Worm (Caenorhabditis elegans) whole organism, young adult: Measurements from ENCODE around the gene clec-177.
"Not testable (repeated sequence)": the region's sequence is repeated elsewhere in the genome, so short reads cannot be mapped to it uniquely, and the experiment has no call there.

Source experiments
- B0261.1 ChIP-seq: sonication (generic microtip); optimal IDR thresholded peaks from 2 replicates; lab custom pipeline; 2016; ENCODE audit warnings: mild to moderate bottlenecking, missing genetic modification characterization, moderate library complexity, missing compliant biosample characterization
- C17E4.6 ChIP-seq: fragments of 200-800 bp; sonication (Bioruptor generic); IDR thresholded peaks from 2 replicates; pipeline ENCODE4 v1.3.6; 2022; ENCODE audit warnings: missing genetic modification reagents, missing genetic modification characterization, missing compliant biosample characterization
- F10E7.11 ChIP-seq: sonication (generic microtip); optimal IDR thresholded peaks from 2 replicates; lab custom pipeline; 2017; ENCODE audit warnings: mild to moderate bottlenecking, missing genetic modification characterization, moderate library complexity, missing compliant biosample characterization
- F49E8.2 ChIP-seq: sonication (generic microtip); optimal IDR thresholded peaks from 3 replicates; lab custom pipeline; 2017; ENCODE audit warnings: missing genetic modification characterization, mild to moderate bottlenecking, missing compliant biosample characterization, antibody characterized with exemption, moderate library complexity; ENCODE audit not compliant: insufficient read depth
- K11D2.4 ChIP-seq: fragments of 200-800 bp; sonication (Bioruptor generic); IDR thresholded peaks from 2 replicates; pipeline ENCODE4 v1.3.6; 2022; ENCODE audit warnings: missing genetic modification reagents, missing genetic modification characterization, missing compliant biosample characterization
- T07F8.4 ChIP-seq: sonication (generic microtip); optimal IDR thresholded peaks from 2 replicates; lab custom pipeline; 2016; ENCODE audit warnings: mild to moderate bottlenecking, missing genetic modification characterization, moderate library complexity, missing compliant biosample characterization
- Y53F4B.3 ChIP-seq: fragments of 200-800 bp; sonication (Bioruptor generic); IDR thresholded peaks from 2 replicates; pipeline ENCODE4 v1.3.6; 2022; ENCODE audit warnings: missing genetic modification reagents, missing genetic modification characterization, missing compliant biosample characterization
- Y53G8AR.9 ChIP-seq: fragments of 200-800 bp; sonication (Bioruptor generic); conservative IDR thresholded peaks from 2 replicates; pipeline ENCODE4 v1.3.6; 2022; ENCODE audit warnings: missing genetic modification reagents, missing genetic modification characterization, missing compliant biosample characterization
- Y56A3A.18 ChIP-seq: fragments of 200-800 bp; sonication (Bioruptor generic); IDR thresholded peaks from 2 replicates; pipeline ENCODE4 v1.3.6; 2022; ENCODE audit warnings: missing genetic modification reagents, missing genetic modification characterization, missing compliant biosample characterization
- bed-1 ChIP-seq: fragments of 200-800 bp; sonication (Bioruptor generic); IDR thresholded peaks from 2 replicates; pipeline ENCODE4 v1.3.6; 2022; ENCODE audit warnings: missing genetic modification reagents, missing genetic modification characterization, missing compliant biosample characterization
- ceh-100 ChIP-seq: fragments of 200-800 bp; sonication (Bioruptor generic); IDR thresholded peaks from 2 replicates; pipeline ENCODE4 v1.3.6; 2022; ENCODE audit warnings: missing genetic modification reagents, missing genetic modification characterization, missing compliant biosample characterization
- ceh-40 ChIP-seq: fragments of 200-800 bp; sonication (Bioruptor generic); IDR thresholded peaks from 2 replicates; pipeline ENCODE4 v1.3.6; 2022; ENCODE audit warnings: missing genetic modification characterization, missing compliant biosample characterization
- ceh-58 ChIP-seq: fragments of 200-800 bp; sonication (Bioruptor generic); IDR thresholded peaks from 2 replicates; pipeline ENCODE4 v1.3.6; 2022; ENCODE audit warnings: missing genetic modification characterization, missing compliant biosample characterization
- dpl-1 ChIP-seq: fragments of 150-350 bp; optimal IDR thresholded peaks from 2 replicates; lab custom pipeline; 2014; ENCODE audit warnings: missing biosample characterization, missing genetic modification reagents, missing genetic modification characterization
- him-1 ChIP-seq: sonication (generic microtip); optimal IDR thresholded peaks from 2 replicates; lab custom pipeline; 2016; ENCODE audit warnings: missing genotype, missing genetic modification reagents, missing genetic modification characterization, missing compliant biosample characterization
- hlh-12 ChIP-seq: sonication (generic microtip); optimal IDR thresholded peaks from 2 replicates; lab custom pipeline; 2016; ENCODE audit warnings: missing genetic modification characterization, missing compliant biosample characterization
- hrde-1 ChIP-seq: sonication (generic microtip); optimal IDR thresholded peaks from 2 replicates; lab custom pipeline; 2016; ENCODE audit warnings: missing genetic modification characterization, mild to moderate bottlenecking, missing compliant biosample characterization, moderate library complexity, missing genotype, missing genetic modification reagents, borderline replicate concordance
- lag-1 ChIP-seq: fragments of 200-800 bp; sonication (Bioruptor generic); IDR thresholded peaks from 2 replicates; pipeline ENCODE4 v1.3.6; 2022; ENCODE audit warnings: missing genetic modification reagents, missing genetic modification characterization, missing compliant biosample characterization
- let-526 ChIP-seq: fragments of 200-800 bp; sonication (Bioruptor generic); IDR thresholded peaks from 2 replicates; pipeline ENCODE4 v1.3.6; 2022; ENCODE audit warnings: missing genetic modification reagents, missing genetic modification characterization, missing compliant biosample characterization
- lin-26 ChIP-seq: fragments of 200-800 bp; sonication (Bioruptor generic); IDR thresholded peaks from 2 replicates; pipeline ENCODE4 v1.3.6; 2022; ENCODE audit warnings: missing genetic modification reagents, missing genetic modification characterization, missing compliant biosample characterization
- lin-40 ChIP-seq: sonication (generic microtip); optimal IDR thresholded peaks from 2 replicates; lab custom pipeline; 2016; ENCODE audit warnings: missing genetic modification characterization, mild to moderate bottlenecking, missing compliant biosample characterization, missing genotype, missing genetic modification reagents
- madf-10 ChIP-seq: sonication (generic microtip); optimal IDR thresholded peaks from 2 replicates; lab custom pipeline; 2016; ENCODE audit warnings: mild to moderate bottlenecking, missing genetic modification characterization, missing compliant biosample characterization
- madf-3 ChIP-seq: fragments of 200-800 bp; sonication (Bioruptor generic); IDR thresholded peaks from 2 replicates; pipeline ENCODE4 v1.3.6; 2022; ENCODE audit warnings: missing genetic modification reagents, missing genetic modification characterization, missing compliant biosample characterization
- madf-8 ChIP-seq: fragments of 200-800 bp; sonication (Bioruptor generic); conservative IDR thresholded peaks from 2 replicates; pipeline ENCODE4 v1.3.6; 2022; ENCODE audit warnings: missing genetic modification reagents, missing genetic modification characterization, missing compliant biosample characterization
- mel-28 ChIP-seq: sonication (generic microtip); optimal IDR thresholded peaks from 2 replicates; lab custom pipeline; 2016; ENCODE audit warnings: borderline replicate concordance, mild to moderate bottlenecking, missing genetic modification characterization, missing compliant biosample characterization
- nfya-2 ChIP-seq: fragments of 200-800 bp; sonication (Bioruptor generic); IDR thresholded peaks from 2 replicates; pipeline ENCODE4 v1.3.6; 2022; ENCODE audit warnings: missing genetic modification reagents, missing genetic modification characterization, missing compliant biosample characterization
- nhr-120 ChIP-seq: fragments of 200-800 bp; sonication (Bioruptor generic); IDR thresholded peaks from 2 replicates; pipeline ENCODE4 v1.3.6; 2022; ENCODE audit warnings: missing genetic modification characterization, missing compliant biosample characterization
- nhr-27 ChIP-seq: fragments of 200-800 bp; sonication (Bioruptor generic); optimal IDR thresholded peaks from 2 replicates; lab custom pipeline; 2018; ENCODE audit warnings: mild to moderate bottlenecking, missing genetic modification characterization, moderate library complexity, missing compliant biosample characterization
- nhr-80 ChIP-seq: sonication (generic microtip); optimal IDR thresholded peaks from 2 replicates; lab custom pipeline; 2016; ENCODE audit warnings: missing genetic modification characterization, missing compliant biosample characterization
- pha-4 ChIP-seq: fragments of 150-350 bp; sonication (generic microtip); optimal IDR thresholded peaks from 2 replicates; lab custom pipeline; 2014; ENCODE audit warnings: missing biosample characterization, missing genetic modification reagents, missing genetic modification characterization
- rcor-1 ChIP-seq: fragments of 200-800 bp; sonication (Bioruptor generic); IDR thresholded peaks from 2 replicates; pipeline ENCODE4 v1.3.6; 2022; ENCODE audit warnings: missing genetic modification reagents, missing genetic modification characterization, missing compliant biosample characterization
- rpc-1 ChIP-seq, 2 experiments: fragments of 150-350 bp in 1 of 2; sonication (generic microtip) in 1 of 2; optimal IDR thresholded peaks; 2 replicates each; lab custom pipeline; 2014 to 2018; ENCODE audit warnings: missing biosample characterization in 1 of 2, missing genetic modification characterization in 1 of 2, missing genetic modification reagents in 1 of 2, missing genotype in 1 of 2
- snpc-1.1 ChIP-seq: sonication (generic microtip); optimal IDR thresholded peaks from 2 replicates; lab custom pipeline; 2017; ENCODE audit warnings: missing genetic modification characterization, mild to moderate bottlenecking, missing compliant biosample characterization, antibody characterized with exemption, moderate library complexity, missing genotype, missing genetic modification reagents; ENCODE audit not compliant: insufficient read depth
- snpc-4 ChIP-seq, 5 experiments: fragments of 150-350 bp in 1 of 5; sonication (generic microtip) in 4 of 5; optimal IDR thresholded peaks; 2 replicates each; lab custom pipeline; 2014 to 2018; ENCODE audit warnings: missing genetic modification characterization in 5 of 5, missing biosample characterization in 3 of 5, antibody characterized with exemption in 2 of 5, mild to moderate bottlenecking in 2 of 5, missing compliant biosample characterization in 2 of 5, missing genotype in 2 of 5, moderate library complexity in 2 of 5, missing genetic modification reagents in 1 of 5
- tbp1 ChIP-seq: fragments of 200-800 bp; sonication (Bioruptor generic); optimal IDR thresholded peaks from 2 replicates; lab custom pipeline; 2018; ENCODE audit warnings: mild to moderate bottlenecking, missing genetic modification characterization, missing compliant biosample characterization
- tbx-9 ChIP-seq: sonication (generic microtip); optimal IDR thresholded peaks from 2 replicates; lab custom pipeline; 2016; ENCODE audit warnings: borderline replicate concordance, missing genetic modification characterization, inconsistent platforms, missing compliant biosample characterization
- zim-3 ChIP-seq: sonication (generic microtip); optimal IDR thresholded peaks from 2 replicates; lab custom pipeline; 2017; ENCODE audit warnings: mild to moderate bottlenecking, missing genetic modification characterization, moderate library complexity, missing compliant biosample characterization
- ztf-26 ChIP-seq: sonication (generic microtip); optimal IDR thresholded peaks from 2 replicates; lab custom pipeline; 2017; ENCODE audit warnings: missing genetic modification characterization, missing compliant biosample characterization

clec-177 gene

DNA sequence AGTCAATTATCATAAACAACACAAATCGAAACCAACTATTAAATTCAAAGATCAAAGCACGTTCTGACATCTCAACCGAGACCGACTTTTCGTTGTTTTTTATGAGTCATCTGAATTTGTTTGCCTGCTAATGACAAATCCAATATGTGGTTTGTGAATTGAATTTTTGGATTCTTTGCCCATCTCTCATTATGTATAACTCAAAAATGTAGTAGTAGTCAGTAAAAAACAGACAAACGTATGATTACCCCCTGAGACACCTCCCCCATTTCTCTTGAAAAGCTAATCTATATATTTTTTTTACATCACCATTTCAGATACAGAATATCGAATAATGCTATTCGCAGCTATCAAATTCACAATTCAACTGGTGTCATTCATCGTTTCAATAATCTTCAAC is 40.6 kb upstream of the clec-177 start, which contains the start of gene str-169:
Gene str-169 (plus strand): TSS at position 301 of the 400 bp plus-strand sequence.
- TF ChIP-seq ztf-26 = no peak
- TF ChIP-seq K11D2.4 (GFP tag; lab: Robert Waterston, UW) = no peak
- no peak for TF ChIP-seq ceh-58 (GFP tag; lab: Robert Waterston, UW)
- no peak for TF ChIP-seq F49E8.2

DNA sequence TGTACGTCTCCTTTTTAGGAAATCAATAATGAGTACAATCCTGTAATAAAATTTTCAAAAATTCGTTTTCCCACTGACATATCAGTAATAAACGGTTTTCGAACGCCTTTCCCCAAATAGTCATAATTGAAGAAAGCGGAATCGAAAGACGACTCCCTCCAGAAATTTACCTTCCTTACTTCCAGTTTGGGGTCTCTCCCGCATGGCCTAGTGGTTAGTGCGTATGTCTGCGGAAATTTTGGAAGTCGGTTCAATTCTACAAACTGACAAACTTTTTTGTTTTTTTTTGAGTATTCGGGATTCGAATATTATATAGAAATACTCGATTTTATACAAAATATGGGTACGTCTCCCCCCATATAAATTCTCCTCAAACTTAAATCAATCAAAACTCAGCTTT is 36.6 kb upstream of the clec-177 start:
- TF ChIP-seq T07F8.4 (tag; lab: Kevin White, UChicago) (peak; percentile 16), tbp1 (GFP tag; lab: Kevin White, UChicago) (peak; percentile 89), rcor-1 (GFP tag; lab: Robert Waterston, UW) (peak; percentile 24; the same call in 1 of the 2 replicates), let-526 (GFP tag; lab: Robert Waterston, UW) (0 out of 2 replicates have a peak, but pooled peaks have one; percentile 44), ceh-100 (GFP tag; lab: Robert Waterston, UW) (peak; percentile 58), rpc-1 (optimal IDR thresholded peaks at IDR 0.05; lab: Kevin White, UChicago) (peak; percentile 44), rpc-1 (tag; optimal IDR thresholded peaks at IDR 0.05; lab: Kevin White, UChicago) (peak; percentile 64), snpc-4 (tag; optimal IDR thresholded peaks at IDR 0.05; lab: Kevin White, UChicago) (peak in 1 of 4 experiments; percentile 83), B0261.1 (peak; percentile 69), bed-1 (GFP tag; lab: Robert Waterston, UW) (peak; percentile 76; the same call in 1 of the 2 replicates), madf-8 (0 out of 2 replicates have a peak, but pooled peaks have one; percentile 18), Y53G8AR.9 (GFP tag; lab: Robert Waterston, UW) (0 out of 2 replicates have a peak, but pooled peaks have one; percentile 50)
- TF ChIP-seq snpc-4 (GFP tag; optimal IDR thresholded peaks at IDR 0.05; lab: Kevin White, UChicago) = not testable (repeated sequence)
- TF ChIP-seq, all 124 proteins: peak for 11; not testable (repeated sequence) for 113

DNA sequence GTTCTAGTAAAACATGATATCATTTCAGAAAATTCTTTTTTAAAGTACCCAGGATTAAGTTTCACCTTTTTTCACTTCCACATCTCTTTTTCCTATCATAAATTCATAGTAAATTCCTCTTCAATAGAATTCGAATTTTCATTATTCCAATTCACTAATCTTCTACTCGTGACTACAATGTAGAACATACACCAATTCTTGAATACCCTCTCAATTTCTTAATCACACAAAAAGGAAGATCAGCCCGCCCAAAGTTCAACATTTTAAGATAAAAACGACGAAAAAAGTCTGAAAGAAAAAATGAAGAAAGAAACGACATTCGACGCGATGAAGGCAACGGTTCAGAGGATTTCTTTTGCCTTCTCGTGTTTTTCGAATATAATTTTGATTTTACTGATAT is 32.5 kb upstream of the clec-177 start, which contains the start of gene str-163:
Gene str-163 (plus strand): TSS at position 301 of the 400 bp plus-strand sequence.
- TF ChIP-seq lin-40 (no peak), him-1 (tag; lab: Kevin White, UChicago) (no peak), dpl-1 (no peak), nhr-80 (tag; lab: Kevin White, UChicago) (no peak), nfya-2 (GFP tag; lab: Robert Waterston, UW) (no peak), nhr-120 (GFP tag; lab: Robert Waterston, UW) (no peak), lag-1 (GFP tag; lab: Robert Waterston, UW) (no peak), madf-3 (GFP tag; lab: Robert Waterston, UW) (no peak), F10E7.11 (no peak), madf-10 (tag; lab: Kevin White, UChicago) (no peak)

DNA sequence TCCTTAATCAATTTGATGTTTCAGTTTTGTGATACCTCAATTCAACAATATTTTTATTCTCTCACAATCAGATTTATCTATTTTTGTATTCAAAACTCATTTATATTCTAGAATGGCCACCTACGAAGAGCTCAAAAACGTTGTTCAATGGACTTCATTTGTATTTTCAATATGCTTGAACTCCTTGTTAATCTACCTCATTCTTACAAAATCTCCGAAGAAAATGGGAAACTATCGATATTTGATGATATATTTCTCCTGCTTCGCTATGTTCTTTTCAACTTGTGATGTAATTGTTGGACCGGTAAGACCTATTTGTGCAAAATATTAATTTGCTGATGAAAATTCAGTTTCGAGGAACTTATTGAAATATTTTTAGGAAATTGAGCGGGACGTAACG is 25.7 kb upstream of the clec-177 start, which contains the start of gene str-164:
Gene str-164 (plus strand): TSS at position 113 of the 400 bp plus-strand sequence.
- TF ChIP-seq C17E4.6 (GFP tag; lab: Robert Waterston, UW) (no peak), Y53F4B.3 (no peak), hrde-1 (tag; lab: Kevin White, UChicago) (no peak), madf-3 (GFP tag; lab: Robert Waterston, UW) (no peak), snpc-1.1 (tag; lab: Kevin White, UChicago) (no peak), him-1 (tag; lab: Kevin White, UChicago) (no peak), nhr-27 (tag; lab: Kevin White, UChicago) (no peak), hlh-12 (tag; lab: Kevin White, UChicago) (no peak), ztf-26 (no peak), pha-4 (no peak), nfya-2 (GFP tag; lab: Robert Waterston, UW) (no peak), tbx-9 (tag; lab: Kevin White, UChicago) (no peak), zim-3 (tag; lab: Kevin White, UChicago) (no peak), mel-28 (tag; lab: Kevin White, UChicago) (no peak), lin-26 (no peak), ceh-40 (GFP tag; lab: Robert Waterston, UW) (no peak), B0261.1 (no peak), rpc-1 (optimal IDR thresholded peaks at IDR 0.05; lab: Kevin White, UChicago) (no peak), rpc-1 (tag; optimal IDR thresholded peaks at IDR 0.05; lab: Kevin White, UChicago) (no peak), Y56A3A.18 (GFP tag; lab: Robert Waterston, UW) (no peak)
